Worm (Caenorhabditis elegans) whole organism, L4/young adult: ENCODE data around the gene rbm-34.

Experiments used
- W03F9.2 ChIP-seq: fragments of 150-350 bp; optimal IDR thresholded peaks from 2 replicates; lab custom pipeline; 2014; ENCODE audit warnings: missing biosample characterization, missing genetic modification characterization
- dao-5 ChIP-seq: sonication (generic microtip); optimal IDR thresholded peaks from 2 replicates; lab custom pipeline; 2016; ENCODE audit warnings: missing genotype, missing genetic modification characterization, moderate library complexity, missing compliant biosample characterization
- him-1 ChIP-seq: sonication (generic microtip); optimal IDR thresholded peaks from 2 replicates; lab custom pipeline; 2016; ENCODE audit warnings: missing genotype, missing genetic modification reagents, missing genetic modification characterization, missing compliant biosample characterization

DNA sequence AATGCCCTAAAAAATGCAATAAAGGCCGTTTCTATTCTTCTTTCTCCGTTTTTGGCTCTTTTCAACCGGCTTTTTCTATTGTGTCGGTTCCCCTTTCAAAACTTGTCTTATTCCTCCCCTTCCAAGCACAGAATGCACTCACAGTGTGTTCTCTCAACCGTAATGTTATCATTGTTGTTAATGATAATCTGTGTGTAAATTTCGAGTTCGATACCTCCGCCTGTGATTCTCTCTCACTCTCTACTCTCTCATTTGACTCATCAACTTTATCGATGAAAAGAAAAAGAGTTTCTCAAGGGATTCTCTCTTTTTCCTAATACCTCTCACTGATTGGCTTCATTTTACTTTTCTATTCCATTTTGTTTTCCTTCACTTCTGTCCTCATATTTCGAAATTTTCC, 43.5 kb downstream of the rbm-34 start:
- TF ChIP-seq him-1 (tag; lab: Kevin White, UChicago): no peak
- no peak for TF ChIP-seq dao-5 (tag; lab: Kevin White, UChicago)
- no peak for TF ChIP-seq W03F9.2 (tag; lab: Kevin White, UChicago)
